Fruit fly (Drosophila melanogaster) whole organism, embryonic: ENCODE data around the gene CG17364.

Source experiments
- Abd-B ChIP-seq: fragments of 200-800 bp; sonication (Bioruptor generic); optimal IDR thresholded peaks from 2 replicates; lab custom pipeline; 2018; ENCODE audit warnings: missing biosample characterization, mild to moderate bottlenecking, missing genetic modification characterization, moderate library complexity
- Adf1 ChIP-seq: fragments of 200-800 bp; sonication (Bioruptor generic); IDR thresholded peaks from 2 replicates; pipeline ENCODE4 v1.3.6; 2022; ENCODE audit warnings: missing biosample characterization, missing genetic modification characterization
- Aef1 ChIP-seq: fragments of 200-800 bp; sonication (Bioruptor generic); IDR thresholded peaks from 3 replicates; pipeline ENCODE4 v1.3.6; 2022; ENCODE audit warnings: missing biosample characterization, missing genetic modification characterization
- B-H2 ChIP-seq: fragments of 200-800 bp; sonication (Bioruptor generic); optimal IDR thresholded peaks from 2 replicates; lab custom pipeline; 2018; ENCODE audit warnings: missing biosample characterization, mild to moderate bottlenecking, missing genetic modification characterization
- Bteb2 ChIP-seq: fragments of 200-800 bp; sonication (Bioruptor generic); optimal IDR thresholded peaks from 2 replicates; lab custom pipeline; 2016; ENCODE audit warnings: missing biosample characterization, missing genetic modification characterization
- C15 ChIP-seq: fragments of 200-800 bp; sonication (Bioruptor generic); IDR thresholded peaks from 3 replicates; pipeline ENCODE4 v1.3.6; 2022; ENCODE audit warnings: missing biosample characterization, missing genetic modification characterization
- CG10431 ChIP-seq: fragments of 200-800 bp; sonication (Bioruptor generic); optimal IDR thresholded peaks from 3 replicates; lab custom pipeline; 2018; ENCODE audit warnings: missing biosample characterization, mild to moderate bottlenecking, missing genetic modification characterization
- CG10543 ChIP-seq: fragments of 200-800 bp; sonication (Bioruptor generic); optimal IDR thresholded peaks from 3 replicates; lab custom pipeline; 2017; ENCODE audit warnings: missing biosample characterization, mild to moderate bottlenecking, missing genetic modification characterization, moderate library complexity
- CG14667 ChIP-seq: fragments of 200-800 bp; sonication (Bioruptor generic); IDR thresholded peaks from 2 replicates; pipeline ENCODE4 v1.3.6; 2022; ENCODE audit warnings: missing biosample characterization, missing genetic modification characterization
- CG14860 ChIP-seq: fragments of 200-800 bp; sonication (Bioruptor generic); IDR thresholded peaks from 3 replicates; pipeline ENCODE4 v1.3.6; 2022; ENCODE audit warnings: missing biosample characterization, missing genetic modification characterization; ENCODE audit not compliant: partially characterized antibody
- CG18619 ChIP-seq: fragments of 200-800 bp; sonication (Bioruptor generic); optimal IDR thresholded peaks from 3 replicates; lab custom pipeline; 2017; ENCODE audit warnings: missing biosample characterization, mild to moderate bottlenecking, missing genetic modification characterization
- CG18764 ChIP-seq: fragments of 200-800 bp; sonication (Bioruptor generic); optimal IDR thresholded peaks from 3 replicates; lab custom pipeline; 2016; ENCODE audit warnings: missing biosample characterization, missing genetic modification characterization
- CG3995 ChIP-seq: fragments of 200-800 bp; sonication (Bioruptor generic); optimal IDR thresholded peaks from 3 replicates; lab custom pipeline; 2016; ENCODE audit warnings: missing biosample characterization, missing genetic modification characterization
- CG4328 ChIP-seq: fragments of 200-800 bp; sonication (Bioruptor generic); optimal IDR thresholded peaks from 3 replicates; lab custom pipeline; 2017; ENCODE audit warnings: missing biosample characterization, missing genetic modification reagents, missing genetic modification characterization
- CG4404 ChIP-seq: fragments of 200-800 bp; sonication (Bioruptor generic); IDR thresholded peaks from 2 replicates; pipeline ENCODE4 v1.3.6; 2022; ENCODE audit warnings: missing biosample characterization, missing genetic modification characterization
- CG4707 ChIP-seq: fragments of 200-800 bp; sonication (Bioruptor generic); optimal IDR thresholded peaks from 2 replicates; lab custom pipeline; 2018; ENCODE audit warnings: missing biosample characterization, mild to moderate bottlenecking, missing genetic modification characterization, moderate library complexity
- CG4854 ChIP-seq: fragments of 200-800 bp; sonication (Bioruptor generic); optimal IDR thresholded peaks from 2 replicates; lab custom pipeline; 2016; ENCODE audit warnings: missing biosample characterization, missing genetic modification characterization, inconsistent platforms
- CG6683 ChIP-seq: fragments of 200-800 bp; sonication (Bioruptor generic); optimal IDR thresholded peaks from 2 replicates; lab custom pipeline; 2017; ENCODE audit warnings: missing biosample characterization, mild to moderate bottlenecking, missing genetic modification characterization, missing genetic modification reagents
- CG6791 ChIP-seq: fragments of 200-800 bp; sonication (Bioruptor generic); IDR thresholded peaks from 3 replicates; pipeline ENCODE4 v1.3.6; 2022; ENCODE audit warnings: missing biosample characterization, missing genetic modification characterization; ENCODE audit not compliant: partially characterized antibody
- CG6813 ChIP-seq: fragments of 200-800 bp; sonication (Bioruptor generic); optimal IDR thresholded peaks from 2 replicates; lab custom pipeline; 2017; ENCODE audit warnings: missing biosample characterization, missing genetic modification characterization, mild to moderate bottlenecking, moderate library complexity, missing genetic modification reagents
- CG9797 ChIP-seq: fragments of 200-800 bp; sonication (Bioruptor generic); optimal IDR thresholded peaks from 3 replicates; lab custom pipeline; 2018; ENCODE audit warnings: missing biosample characterization, mild to moderate bottlenecking, missing genetic modification characterization
- CHES-1-like ChIP-seq: fragments of 200-800 bp; sonication (Bioruptor generic); optimal IDR thresholded peaks from 2 replicates; lab custom pipeline; 2016; ENCODE audit warnings: missing biosample characterization, missing genetic modification characterization
- Doc3 ChIP-seq: fragments of 200-800 bp; sonication (Bioruptor generic); IDR thresholded peaks from 3 replicates; pipeline ENCODE4 v1.3.6; 2022; ENCODE audit warnings: missing biosample characterization, missing genetic modification characterization; ENCODE audit not compliant: partially characterized antibody
- Dp ChIP-seq: fragments of 200-800 bp; sonication (Bioruptor generic); optimal IDR thresholded peaks from 2 replicates; lab custom pipeline; 2018; ENCODE audit warnings: missing biosample characterization, mild to moderate bottlenecking, missing genetic modification characterization, moderate library complexity
- Dref ChIP-seq: fragments of 200-800 bp; sonication (Bioruptor generic); IDR thresholded peaks from 2 replicates; pipeline ENCODE4 v1.3.6; 2022; ENCODE audit warnings: missing biosample characterization, missing genetic modification characterization
- E2f1 ChIP-seq: fragments of 200-800 bp; sonication (Bioruptor generic); IDR thresholded peaks from 2 replicates; pipeline ENCODE4 v1.3.6; 2022; ENCODE audit warnings: missing biosample characterization, missing genetic modification characterization
- E2f2 ChIP-seq: fragments of 200-800 bp; sonication (Bioruptor generic); IDR thresholded peaks from 2 replicates; pipeline ENCODE4 v1.3.6; 2022; ENCODE audit warnings: missing biosample characterization, missing genetic modification characterization
- ERR ChIP-seq: fragments of 200-800 bp; sonication (Bioruptor generic); optimal IDR thresholded peaks from 2 replicates; lab custom pipeline; 2016; ENCODE audit warnings: missing biosample characterization, missing genetic modification characterization
- Med ChIP-seq: fragments of 200-800 bp; sonication (Bioruptor generic); peaks from one replicate; lab custom pipeline; 2016; ENCODE audit warnings: missing biosample characterization, missing genetic modification characterization, mild to moderate bottlenecking, inconsistent platforms, moderate library complexity
- Nf-YB ChIP-seq: fragments of 200-800 bp; sonication (Bioruptor generic); optimal IDR thresholded peaks from 3 replicates; lab custom pipeline; 2019; ENCODE audit warnings: missing biosample characterization, mild to moderate bottlenecking, missing genetic modification characterization, moderate library complexity
- NfI ChIP-seq: fragments of 200-800 bp; sonication (Bioruptor generic); optimal IDR thresholded peaks from 3 replicates; lab custom pipeline; 2018; ENCODE audit warnings: missing biosample characterization, mild to moderate bottlenecking, missing genetic modification characterization, moderate library complexity
- Opbp ChIP-seq: fragments of 200-800 bp; sonication (Bioruptor generic); IDR thresholded peaks from 3 replicates; pipeline ENCODE4 v1.3.6; 2022; ENCODE audit warnings: missing biosample characterization, missing genetic modification characterization; ENCODE audit not compliant: partially characterized antibody
- Sox100B ChIP-seq: fragments of 200-800 bp; sonication (Bioruptor generic); optimal IDR thresholded peaks from 3 replicates; lab custom pipeline; 2018; ENCODE audit warnings: missing biosample characterization, mild to moderate bottlenecking, missing genetic modification characterization
- Vsx1 ChIP-seq: fragments of 200-800 bp; sonication (Bioruptor generic); optimal IDR thresholded peaks from 2 replicates; lab custom pipeline; 2017; ENCODE audit warnings: missing biosample characterization, mild to moderate bottlenecking, missing genetic modification characterization, missing genetic modification reagents
- bab2 ChIP-seq: fragments of 200-800 bp; sonication (Bioruptor generic); optimal IDR thresholded peaks from 2 replicates; lab custom pipeline; 2016; ENCODE audit warnings: missing biosample characterization, missing genetic modification characterization
- bsh ChIP-seq, 2 experiments: fragments of 200-800 bp; sonication (Bioruptor generic); optimal IDR thresholded peaks; 2 replicates each; lab custom pipeline; 2017 to 2018; ENCODE audit warnings: mild to moderate bottlenecking in 2 of 2, missing biosample characterization in 2 of 2, missing genetic modification characterization in 2 of 2, moderate library complexity in 1 of 2
- btn ChIP-seq: fragments of 200-800 bp; sonication (Bioruptor generic); optimal IDR thresholded peaks from 2 replicates; lab custom pipeline; 2016; ENCODE audit warnings: missing biosample characterization, missing genetic modification characterization
- chm ChIP-seq: fragments of 200-800 bp; sonication (Bioruptor generic); IDR thresholded peaks from 2 replicates; pipeline ENCODE4 v1.3.6; 2022; ENCODE audit warnings: missing biosample characterization, missing genetic modification characterization
- ci ChIP-seq: fragments of 200-800 bp; sonication (Bioruptor generic); IDR thresholded peaks from 3 replicates; pipeline ENCODE4 v1.3.6; 2022; ENCODE audit warnings: missing biosample characterization, missing genetic modification characterization
- dmrt11E ChIP-seq: fragments of 200-800 bp; sonication (Bioruptor generic); optimal IDR thresholded peaks from 3 replicates; lab custom pipeline; 2018; ENCODE audit warnings: missing biosample characterization, mild to moderate bottlenecking, missing genetic modification characterization, moderate library complexity
- fd3F ChIP-seq: fragments of 200-800 bp; sonication (Bioruptor generic); optimal IDR thresholded peaks from 2 replicates; lab custom pipeline; 2018; ENCODE audit warnings: missing biosample characterization, mild to moderate bottlenecking, missing genetic modification characterization, moderate library complexity
- jumu ChIP-seq: fragments of 200-800 bp; sonication (Bioruptor generic); optimal IDR thresholded peaks from 3 replicates; lab custom pipeline; 2016; ENCODE audit warnings: missing biosample characterization, missing genetic modification characterization
- lilli ChIP-seq: fragments of 200-800 bp; sonication (Bioruptor generic); optimal IDR thresholded peaks from 3 replicates; lab custom pipeline; 2016; ENCODE audit warnings: missing biosample characterization, missing genetic modification characterization
- onecut ChIP-seq: fragments of 200-800 bp; sonication (Bioruptor generic); IDR thresholded peaks from 2 replicates; pipeline ENCODE4 v1.3.6; 2022; ENCODE audit warnings: missing biosample characterization, missing genetic modification characterization
- pan ChIP-seq, 4 experiments: fragments of >200 bp in 3 of 4; fragments of 200-800 bp in 1 of 4; sonication (Bioruptor generic) in 1 of 4; optimal IDR thresholded peaks in 3 of 4; IDR thresholded peaks in 1 of 4; 2 replicates each; pipeline versions ENCODE4 v1.3.6 to Lab custom; 2017 to 2022; ENCODE audit warnings: missing biosample characterization in 2 of 4, missing genetic modification characterization in 2 of 4, mixed read lengths in 1 of 4
- pzg ChIP-seq: fragments of 200-800 bp; sonication (Bioruptor generic); optimal IDR thresholded peaks from 3 replicates; lab custom pipeline; 2018; ENCODE audit warnings: missing biosample characterization, mild to moderate bottlenecking, missing genetic modification characterization, moderate library complexity
- stwl ChIP-seq: fragments of 200-800 bp; sonication (Bioruptor generic); optimal IDR thresholded peaks from 3 replicates; lab custom pipeline; 2018; ENCODE audit warnings: missing biosample characterization, mild to moderate bottlenecking, missing genetic modification characterization, moderate library complexity
- wor ChIP-seq: fragments of 200-800 bp; sonication (Bioruptor generic); IDR thresholded peaks from 2 replicates; pipeline ENCODE4 v1.3.6; 2022; ENCODE audit warnings: missing biosample characterization, missing genetic modification characterization
- zfh2 ChIP-seq: fragments of 200-800 bp; sonication (Bioruptor generic); optimal IDR thresholded peaks from 2 replicates; lab custom pipeline; 2016; ENCODE audit warnings: missing biosample characterization, missing genetic modification characterization

Gene CG17364

dm6 chr3L:13957212-13957668 lies 36.0 kb downstream of the CG17364 start (continued):
- TF ChIP-seq pan (optimal IDR thresholded peaks at IDR 0.05; lab: Kevin White, UChicago) (no peak), pan (GFP tag; optimal IDR thresholded peaks at IDR 0.05 in 1 of 2, IDR thresholded peaks at IDR 0.05 in 1 of 2) (peak in 1 of 2 experiments; percentile 47), Dref (GFP tag; lab: Robert Waterston, UW) (no peak), E2f1 (GFP tag; lab: Robert Waterston, UW) (no peak; the same call in 1 of the 2 replicates), CG6813 (GFP tag; lab: Kevin White, UChicago) (peak; percentile 48), C15 (no peak), CG4404 (no peak; the same call in 1 of the 2 replicates), fd3F (GFP tag; lab: Kevin White, UChicago) (peak; percentile 15), Abd-B (peak; percentile 65), CG18619 (peak; percentile 65), ci (no peak), Med (peak; percentile 73), CHES-1-like (no peak), Bteb2 (GFP tag; lab: Kevin White, UChicago) (peak; percentile 26), wor (GFP tag; lab: Robert Waterston, UW) (peak; percentile 35), Vsx1 (GFP tag; lab: Kevin White, UChicago) (peak; percentile 65), CG6791 (no peak), pzg (no peak), CG4854 (GFP tag; lab: Kevin White, UChicago) (peak; percentile 4), B-H2 (no peak), CG3995 (GFP tag; lab: Kevin White, UChicago) (no peak), E2f2 (GFP tag; lab: Robert Waterston, UW) (peak; percentile 37; the same call in 1 of the 2 replicates), CG14667 (no peak), CG10431 (GFP tag; lab: Kevin White, UChicago) (no peak), zfh2 (GFP tag; lab: Kevin White, UChicago) (no peak), ERR (GFP tag; lab: Kevin White, UChicago) (no peak), Doc3 (no peak), CG14860 (no peak), CG6683 (peak; percentile 45), CG10543 (GFP tag; lab: Kevin White, UChicago) (no peak), Aef1 (GFP tag; lab: Robert Waterston, UW) (peak; percentile 38; the same call in 1 of the 3 replicates), stwl (tag; lab: Kevin White, UChicago) (no peak), NfI (GFP tag; lab: Kevin White, UChicago) (peak; percentile 24), Dp (GFP tag; lab: Kevin White, UChicago) (no peak), bsh (GFP tag; optimal IDR thresholded peaks at IDR 0.05; lab: Kevin White, UChicago) (peak in 1 of 2 experiments; percentile 76), jumu (GFP tag; lab: Kevin White, UChicago) (no peak), CG4707 (GFP tag; lab: Kevin White, UChicago) (no peak), Opbp (GFP tag; lab: Robert Waterston, UW) (no peak), CG18764 (peak; percentile 32), Nf-YB (GFP tag; lab: Kevin White, UChicago) (peak; percentile 61), dmrt11E (tag; lab: Kevin White, UChicago) (peak; percentile 87), Sox100B (GFP tag; lab: Kevin White, UChicago) (peak; percentile 92), CG4328 (GFP tag; lab: Kevin White, UChicago) (peak; percentile 44), CG9797 (GFP tag; lab: Kevin White, UChicago) (no peak), chm (no peak), btn (GFP tag; lab: Kevin White, UChicago) (no peak), Adf1 (GFP tag; lab: Robert Waterston, UW) (no peak), lilli (GFP tag; lab: Kevin White, UChicago) (peak; percentile 4), onecut (GFP tag; lab: Robert Waterston, UW) (no peak; the same call in none of the 2 replicates), bab2 (GFP tag; lab: Kevin White, UChicago) (peak; percentile 46)
